Worm (Caenorhabditis elegans) whole organism, L4/young adult: ENCODE results near the gene ctsa-4.1.

Experiments
- W03F9.2 ChIP-seq: fragments of 150-350 bp; optimal IDR thresholded peaks from 2 replicates; lab custom pipeline; 2014; ENCODE audit warnings: missing biosample characterization, missing genetic modification characterization
- dao-5 ChIP-seq: sonication (generic microtip); optimal IDR thresholded peaks from 2 replicates; lab custom pipeline; 2016; ENCODE audit warnings: missing genotype, missing genetic modification characterization, moderate library complexity, missing compliant biosample characterization
- him-1 ChIP-seq: sonication (generic microtip); optimal IDR thresholded peaks from 2 replicates; lab custom pipeline; 2016; ENCODE audit warnings: missing genotype, missing genetic modification reagents, missing genetic modification characterization, missing compliant biosample characterization

- TF ChIP-seq dao-5 (tag; lab: Kevin White, UChicago) (no peak), him-1 (no peak), W03F9.2 (tag; lab: Kevin White, UChicago) (no peak)
Observed at ce11 chrII:6334745-6335260, 32.0 kb upstream of the ctsa-4.1 start.
